Worm (Caenorhabditis elegans) whole organism, L2 larva: ENCODE data around the gene nifk-1.

Source experiments
- C34F6.9 ChIP-seq: fragments of 150-350 bp; optimal IDR thresholded peaks from 2 replicates; lab custom pipeline; 2014; ENCODE audit warnings: missing biosample characterization, missing genetic modification characterization
- F13H6.1 ChIP-seq: sonication (generic microtip); optimal IDR thresholded peaks from 2 replicates; lab custom pipeline; 2016; ENCODE audit warnings: missing genetic modification characterization, missing compliant biosample characterization
- R02D3.7 ChIP-seq: fragments of 150-350 bp; optimal IDR thresholded peaks from 2 replicates; lab custom pipeline; 2014; ENCODE audit warnings: missing biosample characterization, missing genetic modification characterization
- Y55F3AM.14 ChIP-seq: fragments of 200-800 bp; sonication (Bioruptor generic); optimal IDR thresholded peaks from 2 replicates; lab custom pipeline; 2018; ENCODE audit warnings: mild to moderate bottlenecking, missing genetic modification characterization, missing compliant biosample characterization
- ZK546.5 ChIP-seq: sonication (generic microtip); optimal IDR thresholded peaks from 2 replicates; lab custom pipeline; 2017; ENCODE audit warnings: missing biosample characterization, missing genetic modification characterization
- alr-1 ChIP-seq: fragments of 150-350 bp; optimal IDR thresholded peaks from 2 replicates; lab custom pipeline; 2014; ENCODE audit warnings: missing biosample characterization, missing genetic modification characterization
- aly-2 ChIP-seq: fragments of 150-350 bp; optimal IDR thresholded peaks from 2 replicates; lab custom pipeline; 2014; ENCODE audit warnings: missing biosample characterization, missing genetic modification characterization
- ama-1 ChIP-seq: fragments of 150-350 bp; optimal IDR thresholded peaks from 2 replicates; lab custom pipeline; 2018; ENCODE audit warnings: inconsistent platforms
- blmp-1 ChIP-seq: sonication (generic microtip); optimal IDR thresholded peaks from 2 replicates; lab custom pipeline; 2017; ENCODE audit warnings: missing genetic modification characterization, mild to moderate bottlenecking, missing compliant biosample characterization, antibody characterized with exemption, moderate library complexity; ENCODE audit not compliant: insufficient read depth
- ceh-16 ChIP-seq: fragments of 150-350 bp; optimal IDR thresholded peaks from 2 replicates; lab custom pipeline; 2014; ENCODE audit warnings: missing biosample characterization, missing genetic modification characterization
- crh-2 ChIP-seq: sonication (generic microtip); optimal IDR thresholded peaks from 2 replicates; lab custom pipeline; 2017; ENCODE audit warnings: missing biosample characterization, missing genetic modification characterization
- dmd-4 ChIP-seq: sonication (generic microtip); optimal IDR thresholded peaks from 2 replicates; lab custom pipeline; 2017; ENCODE audit warnings: missing biosample characterization, missing genetic modification characterization
- egl-27 ChIP-seq: sonication (generic microtip); optimal IDR thresholded peaks from 3 replicates; lab custom pipeline; 2017; ENCODE audit warnings: missing biosample characterization, missing genetic modification reagents, missing genetic modification characterization
- elt-3 ChIP-seq: sonication (generic microtip); optimal IDR thresholded peaks from 2 replicates; lab custom pipeline; 2017; ENCODE audit warnings: missing biosample characterization, missing genetic modification characterization
- fos-1 ChIP-seq: fragments of 150-350 bp; optimal IDR thresholded peaks from 2 replicates; lab custom pipeline; 2014; ENCODE audit warnings: missing biosample characterization, missing genetic modification characterization
- gmeb-1 ChIP-seq: fragments of 150-350 bp; optimal IDR thresholded peaks from 2 replicates; lab custom pipeline; 2014; ENCODE audit warnings: missing biosample characterization, missing genetic modification characterization
- lin-11 ChIP-seq: fragments of 150-350 bp; sonication (generic microtip); optimal IDR thresholded peaks from 2 replicates; lab custom pipeline; 2014; ENCODE audit warnings: missing biosample characterization, missing genetic modification characterization, inconsistent platforms, mixed read lengths
- lin-13 ChIP-seq: fragments of 150-350 bp; optimal IDR thresholded peaks from 2 replicates; lab custom pipeline; 2014; ENCODE audit warnings: missing biosample characterization, missing genetic modification reagents, missing genetic modification characterization
- lin-39 ChIP-seq: fragments of 150-350 bp; optimal IDR thresholded peaks from 2 replicates; lab custom pipeline; 2014; ENCODE audit warnings: missing biosample characterization, missing genetic modification reagents, missing genetic modification characterization
- lsy-2 ChIP-seq, 2 experiments: fragments of 150-350 bp in 1 of 2; sonication (generic microtip) in 1 of 2; optimal IDR thresholded peaks; 2 replicates each; lab custom pipeline; 2014 to 2017; ENCODE audit warnings: missing biosample characterization in 2 of 2, missing genetic modification characterization in 2 of 2
- mab-5 ChIP-seq: fragments of 150-350 bp; optimal IDR thresholded peaks from 2 replicates; lab custom pipeline; 2014; ENCODE audit warnings: missing biosample characterization, missing genetic modification characterization
- mbf-1 ChIP-seq: sonication (generic microtip); optimal IDR thresholded peaks from 2 replicates; lab custom pipeline; 2017; ENCODE audit warnings: missing biosample characterization, missing genetic modification characterization
- mdl-1 ChIP-seq, 2 experiments: fragments of 150-350 bp in 1 of 2; sonication (generic microtip) in 1 of 2; optimal IDR thresholded peaks; 2 replicates each; lab custom pipeline; 2017; ENCODE audit warnings: missing biosample characterization in 2 of 2, missing genetic modification characterization in 2 of 2
- nhr-12 ChIP-seq: fragments of 150-350 bp; optimal IDR thresholded peaks from 2 replicates; lab custom pipeline; 2014; ENCODE audit warnings: missing biosample characterization, missing genetic modification characterization
- nhr-129 ChIP-seq: fragments of 150-350 bp; optimal IDR thresholded peaks from 2 replicates; lab custom pipeline; 2014; ENCODE audit warnings: missing biosample characterization, missing genetic modification characterization
- nhr-21 ChIP-seq: fragments of 150-350 bp; optimal IDR thresholded peaks from 2 replicates; lab custom pipeline; 2014; ENCODE audit warnings: missing biosample characterization, missing genetic modification characterization
- nhr-23 ChIP-seq: fragments of 150-350 bp; optimal IDR thresholded peaks from 2 replicates; lab custom pipeline; 2014; ENCODE audit warnings: missing biosample characterization, missing genetic modification reagents, missing genetic modification characterization
- nhr-25 ChIP-seq: fragments of 150-350 bp; sonication (generic microtip); optimal IDR thresholded peaks from 3 replicates; lab custom pipeline; 2014; ENCODE audit warnings: missing biosample characterization, missing genetic modification characterization
- nhr-6 ChIP-seq: fragments of 150-350 bp; optimal IDR thresholded peaks from 2 replicates; lab custom pipeline; 2014; ENCODE audit warnings: missing biosample characterization, missing genetic modification characterization
- nhr-77 ChIP-seq: fragments of 150-350 bp; optimal IDR thresholded peaks from 2 replicates; lab custom pipeline; 2014; ENCODE audit warnings: missing biosample characterization, missing genetic modification characterization
- peb-1 ChIP-seq: fragments of 150-350 bp; optimal IDR thresholded peaks from 2 replicates; lab custom pipeline; 2014; ENCODE audit warnings: missing biosample characterization, missing genetic modification characterization
- sem-4 ChIP-seq: fragments of 150-350 bp; optimal IDR thresholded peaks from 2 replicates; lab custom pipeline; 2014; ENCODE audit warnings: missing biosample characterization, missing genetic modification reagents, missing genetic modification characterization
- sma-3 ChIP-seq: sonication (generic microtip); optimal IDR thresholded peaks from 2 replicates; lab custom pipeline; 2016; ENCODE audit warnings: missing genetic modification reagents, missing genetic modification characterization, missing compliant biosample characterization
- sma-9 ChIP-seq, 2 experiments: fragments of 150-350 bp in 1 of 2; sonication (generic microtip) in 1 of 2; optimal IDR thresholded peaks; 2 replicates each; lab custom pipeline; 2014 to 2016; ENCODE audit warnings: missing genetic modification characterization in 2 of 2, mild to moderate bottlenecking in 1 of 2, missing biosample characterization in 1 of 2, missing compliant biosample characterization in 1 of 2, missing genetic modification reagents in 1 of 2, moderate library complexity in 1 of 2
- unc-55 ChIP-seq: fragments of 150-350 bp; sonication (generic microtip); optimal IDR thresholded peaks from 3 replicates; lab custom pipeline; 2014; ENCODE audit warnings: missing biosample characterization, missing genetic modification reagents, missing genetic modification characterization
- unc-62 ChIP-seq: fragments of 150-350 bp; optimal IDR thresholded peaks from 2 replicates; lab custom pipeline; 2014; ENCODE audit warnings: missing biosample characterization, missing genetic modification reagents, missing genetic modification characterization
- zag-1 ChIP-seq: fragments of 150-350 bp; optimal IDR thresholded peaks from 2 replicates; lab custom pipeline; 2014; ENCODE audit warnings: missing biosample characterization, missing genetic modification characterization
- ztf-1 ChIP-seq: fragments of 200-800 bp; sonication (Bioruptor generic); conservative IDR thresholded peaks from 2 replicates; pipeline ENCODE4 v1.3.6; 2022; ENCODE audit warnings: missing genetic modification characterization, missing compliant biosample characterization
- ztf-4 ChIP-seq: fragments of 150-350 bp; optimal IDR thresholded peaks from 2 replicates; lab custom pipeline; 2014; ENCODE audit warnings: missing biosample characterization, missing genetic modification characterization

The nifk-1 gene

DNA sequence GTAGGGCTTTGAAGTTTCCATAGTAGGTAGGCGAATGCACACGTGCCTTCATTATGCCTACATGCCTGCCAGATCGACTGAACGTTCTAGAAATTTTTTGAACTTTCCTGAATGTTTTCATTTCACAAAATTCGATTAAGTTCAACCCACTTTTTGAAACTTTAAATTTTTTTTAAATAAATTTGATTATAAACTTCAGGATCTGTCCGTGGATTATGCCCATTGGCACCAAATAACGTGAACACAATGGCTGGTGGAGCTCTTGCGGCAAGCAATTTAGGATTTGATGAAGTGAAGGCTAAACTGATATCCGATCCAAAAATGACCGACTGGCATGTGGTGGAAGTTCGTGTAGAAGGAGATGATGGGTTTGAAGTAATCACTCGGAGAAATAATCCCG lies 42.3 kb upstream of the nifk-1 start, which contains the start of gene F17C8.7:
F17C8.7 (plus strand) TSS at position 301 of the 400 bp plus-strand sequence.
- no peak for TF ChIP-seq unc-62 (GFP tag; lab: Kevin White, UChicago)
- TF ChIP-seq dmd-4: no peak
- TF ChIP-seq unc-55 (GFP tag; lab: Kevin White, UChicago): no peak
- TF ChIP-seq lin-11 (tag; lab: Kevin White, UChicago): no peak
- TF ChIP-seq, all 48 proteins: peak for 0

DNA sequence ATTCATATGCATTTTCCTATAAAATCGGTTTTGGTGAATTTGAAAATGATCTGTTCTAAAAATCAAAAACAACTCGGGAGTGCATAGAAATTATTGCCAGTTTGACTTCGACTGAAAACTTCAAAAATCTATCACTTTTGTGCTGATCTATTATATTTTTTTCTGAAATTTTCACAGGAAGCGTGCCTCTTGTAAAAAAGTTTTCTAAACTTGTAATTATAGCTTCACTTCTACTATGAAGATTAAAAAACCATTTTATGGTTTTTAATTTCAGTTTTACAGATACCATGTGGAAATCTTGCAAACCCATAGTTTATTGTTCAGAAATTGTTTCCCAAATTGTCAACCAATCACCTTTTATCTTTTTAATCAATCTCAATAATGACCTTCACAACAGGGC lies 40.9 kb upstream of the nifk-1 start, which contains the start of gene F17C8.9:
F17C8.9 (plus strand) TSS at position 301 of the 400 bp plus-strand sequence.
- TF ChIP-seq lin-11 (tag; lab: Kevin White, UChicago): no peak
- TF ChIP-seq lin-39: no peak
- no peak for TF ChIP-seq elt-3 (tag; lab: Kevin White, UChicago)
- TF ChIP-seq nhr-23: no peak
- no peak for TF ChIP-seq ztf-4 (tag; lab: Kevin White, UChicago)
- TF ChIP-seq sma-3: no peak
- no peak for TF ChIP-seq nhr-21 (tag; lab: Kevin White, UChicago)
- no peak for TF ChIP-seq mab-5 (tag; lab: Kevin White, UChicago)
- no peak for TF ChIP-seq F13H6.1
- no peak for TF ChIP-seq nhr-12
- TF ChIP-seq alr-1 (tag; lab: Kevin White, UChicago): no peak
- TF ChIP-seq nhr-25 (tag; lab: Kevin White, UChicago): no peak

ce11 chrIII:4731295-4731988 lies 38.3 kb upstream of the nifk-1 start, which contains the start of gene F17C8.3:
F17C8.3 (plus strand) TSS chrIII:4731938.
- TF ChIP-seq lsy-2 (tag; optimal IDR thresholded peaks at IDR 0.05; lab: Kevin White, UChicago) (peak in 1 of 2 experiments; percentile 56), nhr-129 (tag; lab: Kevin White, UChicago) (peak; percentile 15), fos-1 (tag; lab: Kevin White, UChicago) (no peak), F13H6.1 (peak; percentile 73), sma-9 (GFP tag; optimal IDR thresholded peaks at IDR 0.05; lab: Kevin White, UChicago) (peak; percentile 56), sma-9 (tag; optimal IDR thresholded peaks at IDR 0.05; lab: Kevin White, UChicago) (no peak), ceh-16 (tag; lab: Kevin White, UChicago) (no peak), nhr-25 (tag; lab: Kevin White, UChicago) (no peak), mdl-1 (tag; optimal IDR thresholded peaks at IDR 0.05; lab: Kevin White, UChicago) (no peak), mbf-1 (no peak), lin-39 (no peak), mab-5 (tag; lab: Kevin White, UChicago) (peak; percentile 32), alr-1 (tag; lab: Kevin White, UChicago) (no peak), ztf-4 (tag; lab: Kevin White, UChicago) (no peak), C34F6.9 (tag; lab: Kevin White, UChicago) (peak; percentile 47), R02D3.7 (tag; lab: Kevin White, UChicago) (no peak)
- TF ChIP-seq, all 48 proteins: peak for 6

ce11 chrIII:4723922-4724321 lies 30.8 kb upstream of the nifk-1 start:
- TF ChIP-seq C34F6.9 (tag; lab: Kevin White, UChicago) (peak; percentile 77), unc-55 (GFP tag; lab: Kevin White, UChicago) (peak; percentile 54), lsy-2 (tag; optimal IDR thresholded peaks at IDR 0.05; lab: Kevin White, UChicago) (peak in 1 of 2 experiments; percentile 35), F13H6.1 (peak; percentile 29), sma-9 (GFP tag; optimal IDR thresholded peaks at IDR 0.05; lab: Kevin White, UChicago) (peak; percentile 26), sma-9 (tag; optimal IDR thresholded peaks at IDR 0.05; lab: Kevin White, UChicago) (no peak), ZK546.5 (no peak)

DNA sequence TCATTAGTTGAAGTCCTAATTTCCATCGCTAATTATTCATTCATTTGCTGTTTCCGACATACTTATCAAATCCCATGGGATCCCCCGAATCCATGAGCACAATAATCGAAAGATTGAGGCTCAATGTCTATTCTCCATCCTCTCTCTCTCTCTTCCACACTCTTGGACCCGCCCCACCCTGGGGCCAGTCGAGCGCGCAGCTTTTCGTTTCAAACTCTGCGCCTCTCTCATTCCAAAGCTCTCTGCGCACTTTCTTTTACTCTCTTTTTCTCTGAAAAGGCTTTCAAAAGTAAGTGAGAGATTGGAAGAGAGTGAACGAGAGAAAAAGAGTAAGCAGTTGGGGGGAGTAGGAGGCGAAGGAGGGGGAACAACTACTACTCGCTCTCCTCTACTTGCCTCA lies 28.6 kb upstream of the nifk-1 start, which contains the start of gene acy-1:
acy-1 (plus strand) TSS at position 346 of the 400 bp plus-strand sequence.
- peak; percentile 64 to 87 for TF ChIP-seq lsy-2 (tag; optimal IDR thresholded peaks at IDR 0.05; lab: Kevin White, UChicago)
- peak; percentile 95 for TF ChIP-seq unc-55 (GFP tag; lab: Kevin White, UChicago)
- peak; percentile 95 for TF ChIP-seq C34F6.9 (tag; lab: Kevin White, UChicago)
- TF ChIP-seq nhr-77 (tag; lab: Kevin White, UChicago): no peak
- TF ChIP-seq peb-1 (tag; lab: Kevin White, UChicago): no peak
- TF ChIP-seq mdl-1 (tag; optimal IDR thresholded peaks at IDR 0.05; lab: Kevin White, UChicago): peak in 1 of 2 experiments; percentile 34
- TF ChIP-seq blmp-1 (tag; lab: Kevin White, UChicago): no peak
- TF ChIP-seq ztf-4 (tag; lab: Kevin White, UChicago): peak; percentile 56
- TF ChIP-seq aly-2 (tag; lab: Kevin White, UChicago): no peak
- peak; percentile 84 for TF ChIP-seq nhr-129 (tag; lab: Kevin White, UChicago)
- TF ChIP-seq F13H6.1: peak; percentile 89
- peak; percentile 17 for TF ChIP-seq gmeb-1 (tag; lab: Kevin White, UChicago)
- TF ChIP-seq Y55F3AM.14 (GFP tag; lab: Kevin White, UChicago): peak; percentile 27
- peak; percentile 57 for TF ChIP-seq fos-1 (tag; lab: Kevin White, UChicago)
- TF ChIP-seq zag-1 (tag; lab: Kevin White, UChicago): peak; percentile 77
- peak; percentile 47 for TF ChIP-seq egl-27
- peak; percentile 81 for TF ChIP-seq lin-13 (GFP tag; lab: Kevin White, UChicago)
- no peak for TF ChIP-seq ama-1 (lab: Kevin White, UChicago)
- peak; percentile 88 for TF ChIP-seq mab-5 (tag; lab: Kevin White, UChicago)
- TF ChIP-seq ztf-1 (GFP tag; lab: Robert Waterston, UW): no peak
- TF ChIP-seq lin-11 (tag; lab: Kevin White, UChicago): peak; percentile 67
- no peak for TF ChIP-seq nhr-21 (tag; lab: Kevin White, UChicago)
- peak; percentile 67 for TF ChIP-seq sma-9 (GFP tag; optimal IDR thresholded peaks at IDR 0.05; lab: Kevin White, UChicago)
- no peak for TF ChIP-seq sma-9 (tag; optimal IDR thresholded peaks at IDR 0.05; lab: Kevin White, UChicago)
- peak; percentile 79 for TF ChIP-seq crh-2
- no peak for TF ChIP-seq nhr-12
- TF ChIP-seq nhr-6 (tag; lab: Kevin White, UChicago): peak; percentile 45
- TF ChIP-seq sem-4 (tag; lab: Kevin White, UChicago): peak; percentile 81
